Fruit fly (Drosophila melanogaster) whole organism, embryonic: Measurements from ENCODE around the gene CG44836.
A peak's percentile ranks its signal among the peaks of the same experiment; 100 is the strongest.

Experiments
- Atf6 ChIP-seq: fragments of 200-800 bp; sonication (Bioruptor generic); IDR thresholded peaks from 2 replicates; pipeline ENCODE4 v1.3.6; 2022; ENCODE audit warnings: missing biosample characterization, missing genetic modification characterization
- CG10431 ChIP-seq: fragments of 200-800 bp; sonication (Bioruptor generic); optimal IDR thresholded peaks from 3 replicates; lab custom pipeline; 2018; ENCODE audit warnings: missing biosample characterization, mild to moderate bottlenecking, missing genetic modification characterization
- CG12769 ChIP-seq: fragments of 200-800 bp; sonication (Bioruptor generic); optimal IDR thresholded peaks from 2 replicates; lab custom pipeline; 2019; ENCODE audit warnings: missing biosample characterization, mild to moderate bottlenecking, missing genetic modification characterization, moderate library complexity
- CG13296 ChIP-seq: fragments of 200-800 bp; sonication (Bioruptor generic); optimal IDR thresholded peaks from 3 replicates; lab custom pipeline; 2018; ENCODE audit warnings: missing biosample characterization, mild to moderate bottlenecking, missing genetic modification characterization
- CG15011 ChIP-seq: fragments of 200-800 bp; sonication (Bioruptor generic); optimal IDR thresholded peaks from 3 replicates; lab custom pipeline; 2018; ENCODE audit warnings: missing biosample characterization, mild to moderate bottlenecking, missing genetic modification characterization
- CG1603 ChIP-seq: fragments of 200-800 bp; sonication (Bioruptor generic); optimal IDR thresholded peaks from 2 replicates; lab custom pipeline; 2019; ENCODE audit warnings: missing biosample characterization, mild to moderate bottlenecking, missing genetic modification characterization, moderate library complexity
- CG16815 ChIP-seq: fragments of 200-800 bp; sonication (Bioruptor generic); optimal IDR thresholded peaks from 3 replicates; lab custom pipeline; 2017; ENCODE audit warnings: missing biosample characterization, mild to moderate bottlenecking, missing genetic modification characterization
- CG16863 ChIP-seq: fragments of 200-800 bp; sonication (Bioruptor generic); optimal IDR thresholded peaks from 3 replicates; lab custom pipeline; 2016; ENCODE audit warnings: missing biosample characterization, missing genetic modification characterization
- CG17385 ChIP-seq: fragments of 200-800 bp; sonication (Bioruptor generic); optimal IDR thresholded peaks from 3 replicates; lab custom pipeline; 2018; ENCODE audit warnings: missing biosample characterization, mild to moderate bottlenecking, missing genetic modification characterization
- CG17829 ChIP-seq: fragments of 200-800 bp; optimal IDR thresholded peaks from 2 replicates; lab custom pipeline; 2019; ENCODE audit warnings: missing biosample characterization, mild to moderate bottlenecking, missing genetic modification characterization, moderate library complexity
- CG18619 ChIP-seq: fragments of 200-800 bp; sonication (Bioruptor generic); optimal IDR thresholded peaks from 3 replicates; lab custom pipeline; 2017; ENCODE audit warnings: missing biosample characterization, mild to moderate bottlenecking, missing genetic modification characterization
- CG18764 ChIP-seq: fragments of 200-800 bp; sonication (Bioruptor generic); optimal IDR thresholded peaks from 3 replicates; lab custom pipeline; 2016; ENCODE audit warnings: missing biosample characterization, missing genetic modification characterization
- CG2712 ChIP-seq: fragments of 200-800 bp; optimal IDR thresholded peaks from 3 replicates; lab custom pipeline; 2019; ENCODE audit warnings: missing biosample characterization, mild to moderate bottlenecking, missing genetic modification characterization, moderate library complexity
- CG3065 ChIP-seq: fragments of 200-800 bp; sonication (Bioruptor generic); optimal IDR thresholded peaks from 2 replicates; lab custom pipeline; 2016; ENCODE audit warnings: missing biosample characterization, missing genetic modification characterization
- CG32532 ChIP-seq: fragments of 200-800 bp; sonication (Bioruptor generic); IDR thresholded peaks from 2 replicates; pipeline ENCODE4 v1.3.6; 2022; ENCODE audit warnings: missing biosample characterization, missing genetic modification characterization
- CG34422 ChIP-seq: fragments of 200-800 bp; sonication (Bioruptor generic); IDR thresholded peaks from 3 replicates; pipeline ENCODE4 v1.3.6; 2022; ENCODE audit warnings: missing biosample characterization, missing genetic modification characterization
- CG4360 ChIP-seq: fragments of 200-800 bp; sonication (Bioruptor generic); IDR thresholded peaks from 2 replicates; pipeline ENCODE4 v1.3.6; 2022; ENCODE audit warnings: missing biosample characterization, missing genetic modification characterization
- CG8388 ChIP-seq: fragments of 200-800 bp; sonication (Bioruptor generic); optimal IDR thresholded peaks from 2 replicates; lab custom pipeline; 2019; ENCODE audit warnings: missing biosample characterization, mild to moderate bottlenecking, missing genetic modification characterization, moderate library complexity
- CG8944 ChIP-seq: fragments of 200-800 bp; sonication (Bioruptor generic); optimal IDR thresholded peaks from 3 replicates; lab custom pipeline; 2016; ENCODE audit warnings: missing biosample characterization, missing genetic modification characterization
- CG9797 ChIP-seq: fragments of 200-800 bp; sonication (Bioruptor generic); optimal IDR thresholded peaks from 3 replicates; lab custom pipeline; 2018; ENCODE audit warnings: missing biosample characterization, mild to moderate bottlenecking, missing genetic modification characterization
- CoRest ChIP-seq: fragments of 200-800 bp; sonication (Bioruptor generic); optimal IDR thresholded peaks from 3 replicates; lab custom pipeline; 2018; ENCODE audit warnings: missing biosample characterization, mild to moderate bottlenecking, missing genetic modification characterization, moderate library complexity
- Deaf1 ChIP-seq: fragments of 200-800 bp; optimal IDR thresholded peaks from 3 replicates; lab custom pipeline; 2019; ENCODE audit warnings: missing biosample characterization, mild to moderate bottlenecking, missing genetic modification characterization, moderate library complexity
- Dip3 ChIP-seq: fragments of 200-800 bp; sonication (Bioruptor generic); optimal IDR thresholded peaks from 3 replicates; lab custom pipeline; 2016; ENCODE audit warnings: missing biosample characterization, missing genetic modification characterization
- Doc3 ChIP-seq: fragments of 200-800 bp; sonication (Bioruptor generic); IDR thresholded peaks from 3 replicates; pipeline ENCODE4 v1.3.6; 2022; ENCODE audit warnings: missing biosample characterization, missing genetic modification characterization; ENCODE audit not compliant: partially characterized antibody
- GATAe ChIP-seq: fragments of 200-800 bp; sonication (Bioruptor generic); conservative IDR thresholded peaks from 2 replicates; pipeline ENCODE4 v1.3.6; 2022; ENCODE audit warnings: missing biosample characterization, missing genetic modification characterization
- HHEX ChIP-seq: fragments of 200-800 bp; sonication (Bioruptor generic); optimal IDR thresholded peaks from 3 replicates; lab custom pipeline; 2017; ENCODE audit warnings: missing biosample characterization, mild to moderate bottlenecking, missing genetic modification characterization, missing genetic modification reagents
- Hsf ChIP-seq: fragments of 200-800 bp; sonication (Bioruptor generic); optimal IDR thresholded peaks from 3 replicates; lab custom pipeline; 2016; ENCODE audit warnings: missing biosample characterization, missing genetic modification characterization
- Lhr ChIP-seq: fragments of 200-800 bp; sonication (Bioruptor generic); optimal IDR thresholded peaks from 3 replicates; lab custom pipeline; 2017; ENCODE audit warnings: mild to moderate bottlenecking, missing biosample characterization, missing genetic modification reagents, missing genetic modification characterization
- Mes4 ChIP-seq: fragments of 200-800 bp; sonication (Bioruptor generic); optimal IDR thresholded peaks from 2 replicates; lab custom pipeline; 2016; ENCODE audit warnings: missing biosample characterization, missing genetic modification characterization
- NK7.1 ChIP-seq: fragments of 200-800 bp; sonication (Bioruptor generic); optimal IDR thresholded peaks from 3 replicates; lab custom pipeline; 2016; ENCODE audit warnings: missing biosample characterization, missing genetic modification characterization
- amos ChIP-seq: fragments of 200-800 bp; sonication (Bioruptor generic); IDR thresholded peaks from 2 replicates; pipeline ENCODE4 v1.3.6; 2022; ENCODE audit warnings: missing biosample characterization, missing genetic modification characterization; ENCODE audit not compliant: partially characterized antibody
- ara ChIP-seq: fragments of 200-800 bp; sonication (Bioruptor generic); IDR thresholded peaks from 2 replicates; pipeline ENCODE4 v1.3.6; 2022; ENCODE audit warnings: missing biosample characterization, missing genetic modification characterization
- cas ChIP-seq: fragments of 200-800 bp; sonication (Bioruptor generic); IDR thresholded peaks from 2 replicates; pipeline ENCODE4 v1.3.6; 2022; ENCODE audit warnings: missing biosample characterization, missing genetic modification characterization
- caup ChIP-seq: fragments of 200-800 bp; sonication (Bioruptor generic); optimal IDR thresholded peaks from 3 replicates; lab custom pipeline; 2017; ENCODE audit warnings: missing biosample characterization, mild to moderate bottlenecking, missing genetic modification characterization, moderate library complexity; ENCODE audit not compliant: severe bottlenecking
- chinmo ChIP-seq: fragments of 200-800 bp; sonication (Bioruptor generic); IDR thresholded peaks from 4 replicates; pipeline ENCODE4 v1.3.6; 2022; ENCODE audit warnings: missing biosample characterization, missing genetic modification characterization; ENCODE audit not compliant: partially characterized antibody
- ci ChIP-seq: fragments of 200-800 bp; sonication (Bioruptor generic); IDR thresholded peaks from 3 replicates; pipeline ENCODE4 v1.3.6; 2022; ENCODE audit warnings: missing biosample characterization, missing genetic modification characterization
- cwo ChIP-seq: fragments of 200-800 bp; sonication (Bioruptor generic); optimal IDR thresholded peaks from 3 replicates; lab custom pipeline; 2017; ENCODE audit warnings: missing biosample characterization, missing genetic modification characterization, mild to moderate bottlenecking, moderate library complexity, missing genetic modification reagents
- eve ChIP-seq, 2 experiments: fragments of >200 bp; optimal IDR thresholded peaks; 2 replicates each; lab custom pipeline; 2017; ENCODE audit warnings: missing biosample characterization in 2 of 2, missing genetic modification characterization in 2 of 2
- grn ChIP-seq: fragments of 200-800 bp; sonication (Bioruptor generic); optimal IDR thresholded peaks from 3 replicates; lab custom pipeline; 2017; ENCODE audit warnings: missing biosample characterization, missing genetic modification characterization
- hkb ChIP-seq, 2 experiments: fragments of 200-800 bp in 1 of 2; fragments of >200 bp in 1 of 2; sonication (Bioruptor generic) in 1 of 2; IDR thresholded peaks in 1 of 2; optimal IDR thresholded peaks in 1 of 2; 2 replicates each; pipeline versions ENCODE4 v1.3.6 to Lab custom; 2017 to 2022; ENCODE audit warnings: missing biosample characterization in 1 of 2, missing genetic modification characterization in 1 of 2
- inv ChIP-seq: fragments of 200-800 bp; sonication (Bioruptor generic); IDR thresholded peaks from 2 replicates; pipeline ENCODE4 v1.3.6; 2022; ENCODE audit warnings: missing biosample characterization, missing genetic modification characterization; ENCODE audit not compliant: partially characterized antibody
- lilli ChIP-seq: fragments of 200-800 bp; sonication (Bioruptor generic); optimal IDR thresholded peaks from 3 replicates; lab custom pipeline; 2016; ENCODE audit warnings: missing biosample characterization, missing genetic modification characterization
- pho ChIP-seq: fragments of 200-800 bp; sonication (Bioruptor generic); optimal IDR thresholded peaks from 2 replicates; lab custom pipeline; 2016; ENCODE audit warnings: missing biosample characterization, missing genetic modification characterization
- prd ChIP-seq, 3 experiments: fragments of >200 bp in 2 of 3; fragments of 200-800 bp in 1 of 3; sonication (Bioruptor generic) in 1 of 3; optimal IDR thresholded peaks in 2 of 3; IDR thresholded peaks in 1 of 3; 2 replicates in 2 of 3; 3 replicates in 1 of 3; pipeline versions ENCODE4 v1.3.6 to Lab custom; 2017 to 2022; ENCODE audit warnings: missing biosample characterization in 1 of 3, missing genetic modification characterization in 1 of 3
- sob ChIP-seq: fragments of 200-800 bp; sonication (Bioruptor generic); IDR thresholded peaks from 2 replicates; pipeline ENCODE4 v1.3.6; 2022; ENCODE audit warnings: missing biosample characterization, missing genetic modification characterization
- ssp ChIP-seq: fragments of 200-800 bp; sonication (Bioruptor generic); IDR thresholded peaks from 2 replicates; pipeline ENCODE4 v1.3.6; 2022; ENCODE audit warnings: missing biosample characterization, missing genetic modification characterization
- tna ChIP-seq: fragments of 200-800 bp; sonication (Bioruptor generic); IDR thresholded peaks from 2 replicates; pipeline ENCODE4 v1.3.6; 2022; ENCODE audit warnings: missing biosample characterization, missing genetic modification characterization; ENCODE audit not compliant: partially characterized antibody
- wek ChIP-seq: fragments of 200-800 bp; sonication (Bioruptor generic); optimal IDR thresholded peaks from 3 replicates; lab custom pipeline; 2018; ENCODE audit warnings: missing biosample characterization, mild to moderate bottlenecking, missing genetic modification characterization, moderate library complexity

Gene CG44836

DNA sequence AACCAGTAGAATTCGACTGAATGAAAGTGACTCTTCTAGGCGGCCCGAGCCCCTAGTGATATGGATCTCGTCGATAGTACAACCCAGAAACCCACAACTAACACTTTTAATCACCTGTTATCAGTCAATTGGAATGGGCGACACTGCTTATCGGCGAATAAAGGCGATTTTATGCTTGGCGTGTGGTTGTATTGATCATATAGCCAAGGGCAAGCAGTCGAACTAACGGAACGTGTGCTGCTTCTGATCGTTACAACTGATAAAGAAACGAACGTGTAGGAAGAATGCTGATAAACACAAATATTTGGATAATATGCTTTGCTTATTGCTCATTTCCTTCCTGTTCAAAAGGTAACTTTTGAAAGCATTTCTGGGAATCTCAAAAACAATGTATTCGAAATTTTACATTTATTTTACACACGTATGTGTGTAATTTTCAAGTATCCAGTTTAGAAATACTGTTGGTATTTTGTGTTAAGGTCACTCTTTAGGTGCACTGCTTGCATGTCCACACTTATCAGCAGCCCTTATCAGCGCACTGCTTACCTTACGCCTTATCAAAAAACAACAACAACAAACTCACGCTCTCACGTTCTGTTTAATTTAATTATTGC lies 18.8 kb downstream of the CG44836 start, which contains the start of gene Agpat4 (continued):
- TF ChIP-seq NK7.1 (GFP tag; lab: Kevin White, UChicago): no peak
- TF ChIP-seq CG32532 (GFP tag; lab: Robert Waterston, UW): peak; percentile 32; the same call in 1 of the 2 replicates
- TF ChIP-seq lilli: no peak
- TF ChIP-seq grn (GFP tag; lab: Kevin White, UChicago): peak; percentile 100
- TF ChIP-seq eve (GFP tag; optimal IDR thresholded peaks at IDR 0.05; lab: Kevin White, UChicago): no peak
- 0 out of 4 replicates have a peak, but pooled peaks have one; percentile 39 for TF ChIP-seq chinmo (GFP tag; lab: Robert Waterston, UW)
- peak; percentile 37 for TF ChIP-seq CG1603 (tag; lab: Kevin White, UChicago)
- no peak for TF ChIP-seq CG18619
- TF ChIP-seq pho: no peak
- no peak for TF ChIP-seq CG13296
- TF ChIP-seq CG12769 (tag; lab: Kevin White, UChicago): peak; percentile 12
- TF ChIP-seq caup (GFP tag; lab: Kevin White, UChicago): peak; percentile 2
- no peak for TF ChIP-seq CG8944
- TF ChIP-seq ci (GFP tag; lab: Robert Waterston, UW): 0 out of 3 replicates have a peak, but pooled peaks have one; percentile 3
- peak; percentile 62 for TF ChIP-seq CG9797 (GFP tag; lab: Kevin White, UChicago)
- TF ChIP-seq CG3065 (GFP tag; lab: Kevin White, UChicago): peak; percentile 1
- 0 out of 2 replicates have a peak, but pooled peaks have one; percentile 6 for TF ChIP-seq Atf6 (GFP tag; lab: Robert Waterston, UW)
- peak; percentile 6 for TF ChIP-seq CG2712 (tag; lab: Kevin White, UChicago)
- no peak for TF ChIP-seq Hsf (GFP tag; lab: Kevin White, UChicago)
- peak; percentile 99 for TF ChIP-seq CG4360 (GFP tag; lab: Robert Waterston, UW)
- TF ChIP-seq CG34422 (GFP tag; lab: Robert Waterston, UW): peak; percentile 68; the same call in 1 of the 3 replicates
- TF ChIP-seq Mes4: no peak
- TF ChIP-seq cas (GFP tag; lab: Robert Waterston, UW): no peak
- no peak for TF ChIP-seq Dip3 (GFP tag; lab: Kevin White, UChicago)
- peak; percentile 89 for TF ChIP-seq wek (GFP tag; lab: Kevin White, UChicago)
- TF ChIP-seq ssp (GFP tag; lab: Robert Waterston, UW): peak; percentile 67
- TF ChIP-seq CG8388 (GFP tag; lab: Kevin White, UChicago): no peak
- no peak for TF ChIP-seq prd (optimal IDR thresholded peaks at IDR 0.05; lab: Kevin White, UChicago)
- no peak for TF ChIP-seq prd (GFP tag; IDR thresholded peaks at IDR 0.05; lab: Robert Waterston, UW)
- TF ChIP-seq hkb (optimal IDR thresholded peaks at IDR 0.05; lab: Kevin White, UChicago): no peak
- no peak for TF ChIP-seq hkb (GFP tag; IDR thresholded peaks at IDR 0.05; lab: Robert Waterston, UW)
- no peak for TF ChIP-seq CG10431 (GFP tag; lab: Kevin White, UChicago)
- peak; percentile 13 for TF ChIP-seq HHEX (GFP tag; lab: Kevin White, UChicago)
- TF ChIP-seq Doc3 (GFP tag; lab: Robert Waterston, UW): no peak
- TF ChIP-seq CG16815: no peak
- peak; percentile 4; the same call in 1 of the 2 replicates for TF ChIP-seq sob (GFP tag; lab: Robert Waterston, UW)
- TF ChIP-seq CG16863 (GFP tag; lab: Kevin White, UChicago): no peak
- TF ChIP-seq Deaf1: peak; percentile 67
- peak; percentile 82 for TF ChIP-seq Lhr
- peak; percentile 23; the same call in 1 of the 2 replicates for TF ChIP-seq inv
- no peak for TF ChIP-seq tna (GFP tag; lab: Robert Waterston, UW)
- no peak for TF ChIP-seq CG17385 (GFP tag; lab: Kevin White, UChicago)
- TF ChIP-seq CG15011 (GFP tag; lab: Kevin White, UChicago): no peak
- peak; percentile 98 for TF ChIP-seq GATAe
- peak; percentile 44; the same call in 1 of the 2 replicates for TF ChIP-seq amos (GFP tag; lab: Robert Waterston, UW)
- TF ChIP-seq CoRest (tag; lab: Kevin White, UChicago): peak; percentile 67
- no peak for TF ChIP-seq ara (GFP tag; lab: Robert Waterston, UW)
- TF ChIP-seq CG18764 (GFP tag; lab: Kevin White, UChicago): no peak
- TF ChIP-seq CG17829 (tag; lab: Kevin White, UChicago): peak; percentile 7
- peak; percentile 85 for TF ChIP-seq cwo (GFP tag; lab: Kevin White, UChicago)
